Worm (Caenorhabditis elegans) whole organism, mixed stage, embryonic: ENCODE data around the gene Y38C1BA.1.

Experiments
- ces-1 ChIP-seq: fragments of 150-350 bp; optimal IDR thresholded peaks from 2 replicates; lab custom pipeline; 2014; ENCODE audit warnings: missing biosample characterization, missing genetic modification reagents, missing genetic modification characterization
- drap-1 ChIP-seq: fragments of 200-800 bp; sonication (Bioruptor generic); optimal IDR thresholded peaks from 3 replicates; lab custom pipeline; 2018; ENCODE audit warnings: mild to moderate bottlenecking, missing genetic modification characterization, missing compliant biosample characterization
- lin-13 ChIP-seq: fragments of 150-350 bp; optimal IDR thresholded peaks from 2 replicates; lab custom pipeline; 2014; ENCODE audit warnings: missing biosample characterization, missing genetic modification characterization
- mls-2 ChIP-seq: sonication (generic microtip); optimal IDR thresholded peaks from 2 replicates; lab custom pipeline; 2016; ENCODE audit warnings: mild to moderate bottlenecking, missing genetic modification characterization, moderate library complexity, missing compliant biosample characterization
- nhr-12 ChIP-seq: fragments of 150-350 bp; optimal IDR thresholded peaks from 2 replicates; lab custom pipeline; 2014; ENCODE audit warnings: missing biosample characterization, missing genetic modification characterization
- nhr-237 ChIP-seq: fragments of 150-350 bp; optimal IDR thresholded peaks from 2 replicates; lab custom pipeline; 2014; ENCODE audit warnings: missing biosample characterization, missing genetic modification characterization
- nhr-28 ChIP-seq: fragments of 150-350 bp; optimal IDR thresholded peaks from 2 replicates; lab custom pipeline; 2014; ENCODE audit warnings: missing biosample characterization, missing genetic modification characterization
- nhr-76 ChIP-seq: sonication (generic microtip); optimal IDR thresholded peaks from 2 replicates; lab custom pipeline; 2017; ENCODE audit warnings: missing biosample characterization, missing genetic modification characterization
- snpc-4 ChIP-seq: fragments of 150-350 bp; optimal IDR thresholded peaks from 2 replicates; lab custom pipeline; 2014; ENCODE audit warnings: missing biosample characterization, missing genetic modification characterization
- sptf-1 ChIP-seq: sonication (generic microtip); optimal IDR thresholded peaks from 2 replicates; lab custom pipeline; 2017; ENCODE audit warnings: mild to moderate bottlenecking, missing genetic modification characterization, moderate library complexity, missing compliant biosample characterization
- unc-62 ChIP-seq: fragments of 150-350 bp; optimal IDR thresholded peaks from 2 replicates; lab custom pipeline; 2014; ENCODE audit warnings: missing biosample characterization, missing genetic modification reagents, missing genetic modification characterization
- zip-8 ChIP-seq: fragments of 150-350 bp; optimal IDR thresholded peaks from 2 replicates; lab custom pipeline; 2014; ENCODE audit warnings: missing biosample characterization, missing genetic modification characterization

DNA sequence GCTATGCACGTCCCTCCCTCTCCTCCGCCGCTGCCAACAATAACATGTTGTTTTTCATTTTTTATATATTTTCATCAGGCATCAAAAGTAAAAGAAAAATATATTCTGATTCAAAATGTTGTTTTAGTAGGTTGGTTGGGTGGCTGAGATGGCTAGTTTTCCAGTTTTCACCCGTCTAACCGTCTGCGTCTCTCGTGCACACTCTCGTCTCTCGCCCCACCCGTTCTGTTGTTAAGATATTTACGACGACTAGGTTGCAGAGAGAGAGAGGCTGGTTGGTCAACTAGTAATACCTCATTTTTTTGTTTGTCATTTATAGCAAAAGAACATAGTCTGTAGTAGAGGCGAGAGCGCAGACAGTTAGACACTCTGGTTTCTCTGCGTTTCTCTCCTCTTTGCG lies 34.8 kb upstream of the Y38C1BA.1 start:
- TF ChIP-seq nhr-237 (tag; lab: Kevin White, UChicago) (no peak), drap-1 (GFP tag; lab: Kevin White, UChicago) (no peak), sptf-1 (tag; lab: Kevin White, UChicago) (no peak), snpc-4 (tag; lab: Kevin White, UChicago) (no peak), unc-62 (GFP tag; lab: Kevin White, UChicago) (no peak), zip-8 (no peak), nhr-76 (tag; lab: Kevin White, UChicago) (no peak), ces-1 (GFP tag; lab: Kevin White, UChicago) (no peak), nhr-28 (tag; lab: Kevin White, UChicago) (no peak), mls-2 (tag; lab: Kevin White, UChicago) (no peak), lin-13 (tag; lab: Kevin White, UChicago) (no peak), nhr-12 (tag; lab: Kevin White, UChicago) (no peak)
